Worm (Caenorhabditis elegans): Measurements from ENCODE around the gene nish-1.

DNA sequence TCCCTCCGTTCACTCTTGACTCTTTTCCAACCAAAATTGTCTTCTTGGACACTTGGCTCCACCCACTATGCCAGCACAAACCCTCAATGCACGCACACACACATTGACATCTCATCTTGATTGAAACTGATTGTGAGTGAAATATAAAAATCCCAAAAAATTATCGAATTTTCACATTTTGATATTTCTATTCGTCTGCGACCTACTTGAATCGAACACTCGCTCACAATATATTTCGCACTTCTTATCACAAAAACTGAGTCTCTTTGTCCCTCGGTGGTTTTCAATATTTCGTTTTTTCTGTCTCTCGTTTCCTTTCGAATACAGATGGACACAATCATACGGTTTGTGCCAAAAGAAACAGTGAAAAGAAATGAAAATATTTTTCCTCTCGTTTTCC is 44.0 kb upstream of the nish-1 start:
- TF ChIP-seq nhr-67 (tag; optimal IDR thresholded peaks at IDR 0.05) = no peak
- no peak for TF ChIP-seq lsy-12 (tag; optimal IDR thresholded peaks at IDR 0.05)
- no peak for TF ChIP-seq fkh-2 (tag; optimal IDR thresholded peaks at IDR 0.05)
- no peak for TF ChIP-seq nhr-28 (tag; optimal IDR thresholded peaks at IDR 0.05)
- TF ChIP-seq ceh-16 (tag; optimal IDR thresholded peaks at IDR 0.05) = no peak
- TF ChIP-seq fos-1 (tag; optimal IDR thresholded peaks at IDR 0.05) = no peak
- no peak for TF ChIP-seq snpc-4 (tag; optimal IDR thresholded peaks at IDR 0.05)
- TF ChIP-seq nhr-76 (tag; optimal IDR thresholded peaks at IDR 0.05) = no peak
- TF ChIP-seq ZK546.5 (tag; optimal IDR thresholded peaks at IDR 0.05) = no peak

All from whole organism, L3 larva.